Worm (Caenorhabditis elegans): Measurements from ENCODE around the gene srx-58.

DNA sequence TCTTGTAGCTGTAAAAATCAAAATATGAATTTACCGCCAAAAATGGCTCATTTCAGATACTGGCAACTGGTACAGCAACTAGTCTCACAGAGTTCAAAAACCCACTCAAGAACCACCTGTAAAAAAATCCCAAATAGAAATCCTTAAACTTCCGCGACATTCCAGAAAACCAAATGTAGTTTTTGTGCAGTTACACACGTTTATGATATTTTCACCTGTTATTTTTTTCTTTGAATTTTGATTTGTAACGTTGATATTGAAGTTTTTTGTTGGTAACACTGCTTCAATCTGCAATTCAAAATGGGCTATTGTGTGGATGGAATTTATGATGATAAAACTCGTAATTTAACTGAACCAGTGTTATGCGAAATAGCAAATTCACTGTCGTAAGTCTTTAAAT, 19.6 kb upstream of the srx-58 start, which contains the start of gene srw-113:
- TF ChIP-seq pha-4 (tag; optimal IDR thresholded peaks at IDR 0.05): no peak
- no peak for TF ChIP-seq lin-13 (tag; optimal IDR thresholded peaks at IDR 0.05)
- no peak for TF ChIP-seq ztf-11 (tag; optimal IDR thresholded peaks at IDR 0.05)
- no peak for TF ChIP-seq drap-1 (GFP tag; optimal IDR thresholded peaks at IDR 0.05)
- TF ChIP-seq elt-3 (tag; optimal IDR thresholded peaks at IDR 0.05): no peak

All from whole organism, mixed stage, embryonic.